Fruit fly (Drosophila melanogaster): ENCODE measurements around the gene Cox10.

Cox10 gene

DNA sequence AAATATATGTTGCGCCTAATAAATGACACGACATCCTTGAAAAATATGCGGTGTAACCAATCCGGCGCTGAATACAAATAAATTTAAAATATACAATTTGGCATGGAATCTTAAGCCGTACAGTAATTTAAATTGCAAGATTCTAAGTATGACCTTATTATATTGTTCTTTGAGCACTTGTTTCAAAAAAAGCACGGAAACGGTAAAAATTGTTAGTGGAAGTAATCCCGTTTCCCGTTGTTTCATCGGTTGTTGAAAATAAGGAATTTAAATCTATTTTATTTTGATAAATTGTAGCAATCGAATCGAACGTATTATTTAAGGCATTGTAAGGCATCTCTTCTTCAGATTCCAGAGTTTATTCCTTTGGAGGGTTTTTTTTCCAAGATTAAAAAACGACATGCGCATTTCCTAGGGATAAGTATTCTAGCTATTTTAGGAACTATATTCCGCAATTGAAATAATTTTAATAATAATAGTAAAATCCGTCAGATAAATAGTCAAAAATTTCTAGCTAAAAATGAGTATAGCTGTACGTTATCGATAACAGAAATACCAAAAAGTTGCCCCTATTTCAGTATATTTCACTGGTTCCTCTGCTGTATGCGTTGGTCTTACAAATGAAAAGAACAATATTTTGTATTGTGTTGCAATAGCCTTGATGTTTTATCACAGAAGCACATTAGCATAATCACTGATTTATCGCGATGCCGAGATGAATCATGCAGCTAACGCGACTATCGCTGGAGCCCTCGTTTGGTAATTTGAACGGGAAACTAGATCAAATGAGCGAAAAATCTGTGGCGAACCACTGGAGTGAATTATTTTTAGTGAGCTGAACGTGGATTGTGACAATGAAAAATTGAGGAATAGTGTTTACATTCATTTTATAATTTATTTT, 2.1 kb downstream of the Cox10 start, which contains the start of gene GATAd:
Gene GATAd, plus strand, starts transcription at position 644 of the 901 bp plus-strand sequence.
- TF ChIP-seq pan (optimal IDR thresholded peaks at IDR 0.05) (no peak), EcR (GFP tag; optimal IDR thresholded peaks at IDR 0.05) (no peak), CG8478 (optimal IDR thresholded peaks at IDR 0.05) (no peak)

- TF ChIP-seq Dll (optimal IDR thresholded peaks at IDR 0.05), result no peak
- no peak for TF ChIP-seq pan (optimal IDR thresholded peaks at IDR 0.05)
- no peak for TF ChIP-seq CG8478 (optimal IDR thresholded peaks at IDR 0.05)
- no peak for TF ChIP-seq usp (GFP tag; optimal IDR thresholded peaks at IDR 0.05)
- no peak for TF ChIP-seq EcR (GFP tag; optimal IDR thresholded peaks at IDR 0.05)
- TF ChIP-seq psq (optimal IDR thresholded peaks at IDR 0.05), result no peak
Observed at dm6 chr2L:10334213-10334612, 2.9 kb downstream of the Cox10 start.

DNA sequence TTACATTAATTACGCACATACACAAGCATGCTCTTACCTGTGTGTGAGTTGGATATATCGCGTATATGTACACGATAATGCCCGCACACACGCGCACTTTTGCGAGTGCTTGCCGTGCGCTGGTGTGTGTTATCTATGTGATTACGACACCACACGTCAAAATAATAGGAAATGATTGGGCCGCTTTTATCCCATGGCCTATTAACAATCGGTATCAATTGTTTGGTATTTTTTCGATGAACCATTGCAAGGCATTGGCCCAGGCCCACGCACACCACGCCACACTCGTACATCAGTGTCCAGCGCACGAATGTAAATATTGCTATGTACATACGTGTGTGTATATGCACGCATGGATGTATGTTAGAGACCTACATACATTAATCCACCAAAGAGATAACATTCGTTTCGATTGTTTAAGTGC, 3.6 kb downstream of the Cox10 start:
- no peak for TF ChIP-seq psq (optimal IDR thresholded peaks at IDR 0.05)
- peak; percentile 74 for TF ChIP-seq CG8478 (optimal IDR thresholded peaks at IDR 0.05)

- TF ChIP-seq EcR (GFP tag; optimal IDR thresholded peaks at IDR 0.05), result no peak
- TF ChIP-seq usp (GFP tag; optimal IDR thresholded peaks at IDR 0.05), result no peak
- TF ChIP-seq Dll (optimal IDR thresholded peaks at IDR 0.05), result no peak
- TF ChIP-seq CG8478 (optimal IDR thresholded peaks at IDR 0.05), result no peak
- TF ChIP-seq psq (optimal IDR thresholded peaks at IDR 0.05), result no peak
- TF ChIP-seq pan (optimal IDR thresholded peaks at IDR 0.05), result no peak
Observed at dm6 chr2L:10339212-10339721, 8.0 kb downstream of the Cox10 start, which contains the start of gene SamDC. SamDC (plus strand) TSS chr2L:10339457.

dm6 chr2L:10339841-10340240, 8.6 kb downstream of the Cox10 start:
- no peak for TF ChIP-seq Dll (optimal IDR thresholded peaks at IDR 0.05)
- TF ChIP-seq pan (optimal IDR thresholded peaks at IDR 0.05), result no peak
- TF ChIP-seq usp (GFP tag; optimal IDR thresholded peaks at IDR 0.05), result no peak
- TF ChIP-seq EcR (GFP tag; optimal IDR thresholded peaks at IDR 0.05), result no peak
- TF ChIP-seq psq (optimal IDR thresholded peaks at IDR 0.05), result no peak
- TF ChIP-seq CG8478 (optimal IDR thresholded peaks at IDR 0.05), result no peak

dm6 chr2L:10341405-10341804, 10.1 kb downstream of the Cox10 start, which contains the start of gene CG31715:
CG31715 (plus strand) TSS chr2L:10341616.
- TF ChIP-seq usp (GFP tag; optimal IDR thresholded peaks at IDR 0.05), result no peak

- no peak for TF ChIP-seq psq (optimal IDR thresholded peaks at IDR 0.05)
- TF ChIP-seq usp (GFP tag; optimal IDR thresholded peaks at IDR 0.05), result no peak
- TF ChIP-seq CG8478 (optimal IDR thresholded peaks at IDR 0.05), result no peak
- TF ChIP-seq EcR (GFP tag; optimal IDR thresholded peaks at IDR 0.05), result no peak
- no peak for TF ChIP-seq pan (optimal IDR thresholded peaks at IDR 0.05)
- TF ChIP-seq Dll (optimal IDR thresholded peaks at IDR 0.05), result no peak
Observed at dm6 chr2L:10342471-10342870, 11.2 kb downstream of the Cox10 start, which contains the start of gene Sps2. Sps2 (plus strand) TSS chr2L:10342594.

DNA sequence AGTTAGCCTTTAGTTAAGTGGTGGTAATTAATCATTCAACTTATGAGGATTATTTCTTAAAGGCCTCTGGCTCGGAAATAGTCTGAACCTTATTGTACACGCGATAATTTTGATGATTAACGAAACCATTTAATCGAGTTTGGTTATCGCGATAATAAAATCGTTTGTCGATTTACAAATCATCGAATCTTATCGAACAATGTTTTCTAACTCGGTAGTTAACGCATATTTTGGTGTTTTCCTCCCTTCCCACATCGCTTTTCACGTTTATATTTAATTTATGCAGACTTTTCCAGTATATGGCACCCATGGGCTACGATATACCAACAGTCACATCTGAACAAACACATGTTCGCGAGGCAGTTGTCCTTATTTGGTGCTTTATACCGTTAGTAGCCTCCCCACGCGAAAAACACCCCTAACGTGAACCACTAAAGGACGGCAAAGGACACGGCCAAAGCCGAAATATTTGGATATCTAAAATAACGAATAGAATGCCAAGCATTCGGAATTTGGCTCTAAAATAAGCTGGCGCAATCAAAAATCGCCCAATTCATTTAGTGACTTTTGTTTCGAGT, 12.8 kb downstream of the Cox10 start, which contains the start of gene Frmd5:
Gene Frmd5, plus strand, starts transcription at position 414 of the 578 bp plus-strand sequence.
- no peak for TF ChIP-seq CG8478 (optimal IDR thresholded peaks at IDR 0.05)
- TF ChIP-seq usp (GFP tag; optimal IDR thresholded peaks at IDR 0.05), result no peak
- TF ChIP-seq psq (optimal IDR thresholded peaks at IDR 0.05), result no peak
- no peak for TF ChIP-seq EcR (GFP tag; optimal IDR thresholded peaks at IDR 0.05)
- TF ChIP-seq Dll (optimal IDR thresholded peaks at IDR 0.05), result no peak
- TF ChIP-seq pan (optimal IDR thresholded peaks at IDR 0.05), result no peak

dm6 chr2L:10351130-10351529, 19.9 kb downstream of the Cox10 start:
- no peak for TF ChIP-seq pan (optimal IDR thresholded peaks at IDR 0.05)
- TF ChIP-seq usp (GFP tag; optimal IDR thresholded peaks at IDR 0.05), result no peak
- no peak for TF ChIP-seq CG8478 (optimal IDR thresholded peaks at IDR 0.05)
- TF ChIP-seq Dll (optimal IDR thresholded peaks at IDR 0.05), result no peak
- no peak for TF ChIP-seq psq (optimal IDR thresholded peaks at IDR 0.05)
- no peak for TF ChIP-seq EcR (GFP tag; optimal IDR thresholded peaks at IDR 0.05)

- TF ChIP-seq CG8478 (optimal IDR thresholded peaks at IDR 0.05) (no peak), EcR (GFP tag; optimal IDR thresholded peaks at IDR 0.05) (no peak), psq (optimal IDR thresholded peaks at IDR 0.05) (no peak), usp (GFP tag; optimal IDR thresholded peaks at IDR 0.05) (no peak), Dll (optimal IDR thresholded peaks at IDR 0.05) (no peak), pan (optimal IDR thresholded peaks at IDR 0.05) (no peak)
Observed at dm6 chr2L:10353871-10354270, 22.6 kb downstream of the Cox10 start, which contains the start of gene CG34367. CG34367 (minus strand) TSS chr2L:10353905.

- TF ChIP-seq psq (optimal IDR thresholded peaks at IDR 0.05) (no peak), pan (optimal IDR thresholded peaks at IDR 0.05) (no peak), CG8478 (optimal IDR thresholded peaks at IDR 0.05) (no peak), EcR (GFP tag; optimal IDR thresholded peaks at IDR 0.05) (no peak), usp (GFP tag; optimal IDR thresholded peaks at IDR 0.05) (no peak)
Observed at dm6 chr2L:10356508-10356907, 25.2 kb downstream of the Cox10 start, which contains the start of the genes CtsL4 and ClpP. CtsL4 (minus strand) TSS chr2L:10356597. ClpP (plus strand) TSS chr2L:10356795.

DNA sequence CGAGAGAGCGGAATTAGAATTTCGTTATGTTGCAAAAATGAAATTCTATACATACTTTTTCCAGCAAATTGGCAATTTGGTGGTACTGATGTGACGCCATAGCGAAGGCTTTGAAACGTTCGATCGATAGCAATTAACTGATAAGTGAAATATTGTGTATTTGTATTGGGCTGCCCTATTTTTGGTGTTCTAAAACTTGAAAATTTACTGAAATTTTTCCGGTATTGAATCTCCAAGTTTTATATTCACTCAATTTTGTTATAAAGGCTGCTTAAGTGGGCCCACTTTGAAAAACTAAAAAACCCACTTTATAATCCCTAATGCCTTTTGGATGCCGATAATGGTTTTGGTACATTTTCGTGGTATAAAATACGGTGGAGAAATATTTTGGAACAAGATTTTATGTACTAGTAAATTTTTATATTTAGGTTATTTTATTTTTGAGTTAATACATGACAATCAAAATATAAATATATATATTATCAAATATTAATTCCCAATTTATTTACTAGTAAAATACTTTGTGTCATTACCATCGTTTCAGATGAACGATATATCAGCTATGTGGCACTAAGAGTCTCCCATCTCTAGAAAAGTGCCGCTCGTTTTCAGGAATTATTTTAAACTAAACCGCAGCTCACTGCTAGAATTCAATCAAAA, 31.3 kb downstream of the Cox10 start, which contains the start of the genes Cand1 and pim:
Gene Cand1, minus strand, starts transcription at position 300 of the 660 bp plus-strand sequence.
Gene pim, plus strand, starts transcription at position 582 of the 660 bp plus-strand sequence.
- TF ChIP-seq EcR (GFP tag; optimal IDR thresholded peaks at IDR 0.05) (no peak), pan (optimal IDR thresholded peaks at IDR 0.05) (no peak), Dll (optimal IDR thresholded peaks at IDR 0.05) (no peak), psq (optimal IDR thresholded peaks at IDR 0.05) (no peak), usp (GFP tag; optimal IDR thresholded peaks at IDR 0.05) (no peak), CG8478 (optimal IDR thresholded peaks at IDR 0.05) (no peak)
